Worm (Caenorhabditis elegans): Measurements from ENCODE around the gene K12D9.1.
"Not testable (repeated sequence)": the region's sequence is repeated elsewhere in the genome, so short reads cannot be mapped to it uniquely, and the experiment has no call there.

K12D9.1 gene

DNA sequence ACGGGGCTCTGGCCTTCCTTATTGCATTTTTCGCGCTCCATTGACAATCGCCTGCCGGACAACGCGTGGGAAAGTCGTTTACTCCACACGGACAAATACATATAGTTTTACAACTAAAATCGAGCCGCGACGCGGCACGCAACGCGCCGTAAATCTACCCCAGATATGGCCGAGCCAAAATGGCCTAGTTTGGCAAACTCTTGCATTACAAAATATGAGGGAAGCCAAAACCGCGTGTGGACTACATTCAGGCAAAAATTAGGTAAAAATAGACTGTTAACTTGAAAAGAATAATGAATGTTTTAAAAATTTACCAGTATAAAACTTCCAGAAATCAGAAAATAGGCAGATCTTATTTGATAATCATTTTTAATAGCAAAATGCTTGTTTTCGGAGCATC lies 50.1 kb downstream of the K12D9.1 start, which contains the start of gene srt-16:
Gene srt-16 (minus strand): TSS at position 101 of the 400 bp plus-strand sequence.
- not testable (repeated sequence) for TF ChIP-seq ets-7 (tag; optimal IDR thresholded peaks at IDR 0.05); tbx-37 (GFP tag; conservative IDR thresholded peaks at IDR 0.05); pes-1 (GFP tag; IDR thresholded peaks at IDR 0.05)
